Worm (Caenorhabditis elegans) whole organism, L1 larva: ENCODE data around the gene ugt-60.
"Not testable (repeated sequence)": the region's sequence is repeated elsewhere in the genome, so short reads cannot be mapped to it uniquely, and the experiment has no call there.

ENCODE experiments used
- C04F5.9 ChIP-seq: sonication (generic microtip); optimal IDR thresholded peaks from 2 replicates; lab custom pipeline; 2016; ENCODE audit warnings: missing genetic modification characterization, missing compliant biosample characterization
- C16A3.4 ChIP-seq: fragments of 150-350 bp; optimal IDR thresholded peaks from 2 replicates; lab custom pipeline; 2014; ENCODE audit warnings: missing biosample characterization, missing genetic modification characterization
- F16B12.6 ChIP-seq: fragments of 150-350 bp; optimal IDR thresholded peaks from 2 replicates; lab custom pipeline; 2014; ENCODE audit warnings: missing biosample characterization, missing genetic modification characterization
- aha-1 ChIP-seq: fragments of 150-350 bp; optimal IDR thresholded peaks from 2 replicates; lab custom pipeline; 2014; ENCODE audit warnings: missing biosample characterization, missing genetic modification characterization
- alr-1 ChIP-seq: fragments of 200-800 bp; sonication (Bioruptor generic); optimal IDR thresholded peaks from 2 replicates; lab custom pipeline; 2018; ENCODE audit warnings: borderline replicate concordance, mild to moderate bottlenecking, missing genetic modification characterization, missing compliant biosample characterization
- ama-1 ChIP-seq: fragments of 150-350 bp; optimal IDR thresholded peaks from 2 replicates; lab custom pipeline; 2014
- ceh-8 ChIP-seq: fragments of 200-800 bp; sonication (Bioruptor generic); optimal IDR thresholded peaks from 2 replicates; lab custom pipeline; 2018; ENCODE audit warnings: mild to moderate bottlenecking, missing genetic modification characterization, moderate library complexity, missing compliant biosample characterization
- ceh-82 ChIP-seq, 3 experiments: fragments of 150-350 bp in 1 of 3; sonication (generic microtip) in 2 of 3; optimal IDR thresholded peaks; 2 replicates each; lab custom pipeline; 2014 to 2017; ENCODE audit warnings: missing biosample characterization in 3 of 3, missing genetic modification characterization in 3 of 3
- dsc-1 ChIP-seq: sonication (generic microtip); optimal IDR thresholded peaks from 2 replicates; lab custom pipeline; 2016; ENCODE audit warnings: mild to moderate bottlenecking, missing genetic modification characterization, missing compliant biosample characterization
- efl-1 ChIP-seq, 4 experiments: fragments of 150-350 bp; optimal IDR thresholded peaks in 3 of 4; peaks in 1 of 4; 1 replicate in 1 of 4; 2 replicates in 3 of 4; lab custom pipeline; 2014; ENCODE audit warnings: missing biosample characterization in 2 of 4, missing genetic modification characterization in 2 of 4, missing genetic modification reagents in 2 of 4
- efl-3 ChIP-seq: fragments of 200-800 bp; sonication (Bioruptor generic); optimal IDR thresholded peaks from 2 replicates; lab custom pipeline; 2018; ENCODE audit warnings: mild to moderate bottlenecking, missing genetic modification characterization, missing compliant biosample characterization
- egl-13 ChIP-seq: sonication (generic microtip); optimal IDR thresholded peaks from 2 replicates; lab custom pipeline; 2016; ENCODE audit warnings: missing genotype, missing genetic modification reagents, missing genetic modification characterization, missing compliant biosample characterization
- elt-2 ChIP-seq: sonication (generic microtip); optimal IDR thresholded peaks from 2 replicates; lab custom pipeline; 2016; ENCODE audit warnings: missing genetic modification characterization, mild to moderate bottlenecking, inconsistent platforms, missing compliant biosample characterization, missing genetic modification reagents
- elt-3 ChIP-seq, 6 experiments: fragments of 150-350 bp in 1 of 6; sonication (generic microtip); optimal IDR thresholded peaks; 2 replicates each; lab custom pipeline; 2017 to 2018; ENCODE audit warnings: missing biosample characterization in 6 of 6, missing genetic modification characterization in 6 of 6, inconsistent platforms in 1 of 6
- fkh-10 ChIP-seq: sonication (generic microtip); optimal IDR thresholded peaks from 2 replicates; lab custom pipeline; 2017; ENCODE audit warnings: missing biosample characterization, missing genetic modification reagents, missing genetic modification characterization
- fkh-8 ChIP-seq: sonication (generic microtip); optimal IDR thresholded peaks from 2 replicates; lab custom pipeline; 2016; ENCODE audit warnings: mild to moderate bottlenecking, missing genetic modification characterization, missing compliant biosample characterization
- grh-1 ChIP-seq: fragments of 200-800 bp; sonication (Bioruptor generic); IDR thresholded peaks from 2 replicates; pipeline ENCODE4 v1.3.6; 2022; ENCODE audit warnings: missing genetic modification reagents, missing genetic modification characterization, missing compliant biosample characterization
- isw-1 ChIP-seq: fragments of 200-800 bp; sonication (Bioruptor generic); IDR thresholded peaks from 2 replicates; pipeline ENCODE4 v1.3.6; 2022; ENCODE audit warnings: missing genetic modification characterization, missing compliant biosample characterization
- jun-1 ChIP-seq: fragments of 150-350 bp; optimal IDR thresholded peaks from 2 replicates; lab custom pipeline; 2014; ENCODE audit warnings: missing biosample characterization, missing genetic modification reagents, missing genetic modification characterization
- lin-14 ChIP-seq: fragments of 200-800 bp; sonication (Bioruptor generic); optimal IDR thresholded peaks from 2 replicates; lab custom pipeline; 2018; ENCODE audit warnings: mild to moderate bottlenecking, missing genetic modification characterization, moderate library complexity, missing compliant biosample characterization
- lin-35 ChIP-seq, 2 experiments: fragments of 150-350 bp; optimal IDR thresholded peaks; 2 replicates each; lab custom pipeline; 2014; ENCODE audit warnings: missing biosample characterization in 2 of 2, missing genetic modification characterization in 2 of 2, missing genetic modification reagents in 2 of 2
- lin-39 ChIP-seq: fragments of 150-350 bp; optimal IDR thresholded peaks from 2 replicates; lab custom pipeline; 2014; ENCODE audit warnings: missing biosample characterization, missing genetic modification reagents, missing genetic modification characterization
- lir-3 ChIP-seq: sonication (generic microtip); optimal IDR thresholded peaks from 2 replicates; lab custom pipeline; 2016; ENCODE audit warnings: mild to moderate bottlenecking, missing genetic modification characterization, moderate library complexity, missing compliant biosample characterization; ENCODE audit not compliant: poor library complexity
- lsy-2 ChIP-seq, 2 experiments: fragments of 150-350 bp; optimal IDR thresholded peaks; 2 replicates each; lab custom pipeline; 2014; ENCODE audit warnings: missing biosample characterization in 2 of 2, missing genetic modification characterization in 2 of 2
- mab-9 ChIP-seq: fragments of 200-800 bp; sonication (Bioruptor generic); IDR thresholded peaks from 2 replicates; pipeline ENCODE4 v1.3.6; 2022; ENCODE audit warnings: missing genetic modification reagents, missing genetic modification characterization, missing compliant biosample characterization
- mdl-1 ChIP-seq, 2 experiments: fragments of 150-350 bp; optimal IDR thresholded peaks; 2 replicates each; lab custom pipeline; 2014 to 2017; ENCODE audit warnings: missing biosample characterization in 2 of 2, missing genetic modification characterization in 2 of 2, inconsistent platforms in 1 of 2
- mef-2 ChIP-seq: fragments of 150-350 bp; optimal IDR thresholded peaks from 2 replicates; lab custom pipeline; 2014; ENCODE audit warnings: missing biosample characterization, missing genetic modification characterization
- mep-1 ChIP-seq: fragments of 150-350 bp; optimal IDR thresholded peaks from 2 replicates; lab custom pipeline; 2014; ENCODE audit warnings: missing biosample characterization, missing genetic modification characterization
- nhr-11 ChIP-seq: fragments of 150-350 bp; optimal IDR thresholded peaks from 2 replicates; lab custom pipeline; 2014; ENCODE audit warnings: missing biosample characterization, missing genetic modification characterization
- nhr-12 ChIP-seq: sonication (generic microtip); optimal IDR thresholded peaks from 2 replicates; lab custom pipeline; 2017; ENCODE audit warnings: missing biosample characterization, missing genetic modification characterization
- nhr-20 ChIP-seq: sonication (generic microtip); optimal IDR thresholded peaks from 2 replicates; lab custom pipeline; 2016; ENCODE audit warnings: mild to moderate bottlenecking, missing genetic modification characterization, missing compliant biosample characterization
- nhr-47 ChIP-seq: sonication (generic microtip); optimal IDR thresholded peaks from 2 replicates; lab custom pipeline; 2016; ENCODE audit warnings: mild to moderate bottlenecking, missing genetic modification characterization, moderate library complexity, missing compliant biosample characterization
- nhr-71 ChIP-seq: sonication (generic microtip); optimal IDR thresholded peaks from 2 replicates; lab custom pipeline; 2016; ENCODE audit warnings: mild to moderate bottlenecking, missing genetic modification characterization, moderate library complexity, missing compliant biosample characterization
- nhr-85 ChIP-seq: sonication (generic microtip); peaks from one replicate; lab custom pipeline; 2016; ENCODE audit warnings: missing genetic modification characterization, inconsistent platforms, missing compliant biosample characterization
- nhr-90 ChIP-seq: sonication (generic microtip); optimal IDR thresholded peaks from 2 replicates; lab custom pipeline; 2016; ENCODE audit warnings: mild to moderate bottlenecking, missing genetic modification characterization, missing compliant biosample characterization; ENCODE audit not compliant: poor library complexity
- pax-3 ChIP-seq: fragments of 200-800 bp; sonication (Bioruptor generic); optimal IDR thresholded peaks from 2 replicates; lab custom pipeline; 2018; ENCODE audit warnings: mild to moderate bottlenecking, missing genetic modification characterization, moderate library complexity, missing compliant biosample characterization
- snpc-4 ChIP-seq: fragments of 150-350 bp; optimal IDR thresholded peaks from 2 replicates; lab custom pipeline; 2014; ENCODE audit warnings: missing biosample characterization, missing genetic modification characterization
- snu-23 ChIP-seq: sonication (generic microtip); optimal IDR thresholded peaks from 2 replicates; lab custom pipeline; 2016; ENCODE audit warnings: missing genetic modification characterization, missing compliant biosample characterization
- swsn-7 ChIP-seq: sonication (generic microtip); optimal IDR thresholded peaks from 2 replicates; lab custom pipeline; 2016; ENCODE audit warnings: missing genetic modification characterization, missing compliant biosample characterization
- tbx-2 ChIP-seq: sonication (generic microtip); optimal IDR thresholded peaks from 2 replicates; lab custom pipeline; 2016; ENCODE audit warnings: missing genetic modification characterization, missing compliant biosample characterization
- unc-86 ChIP-seq: sonication (generic microtip); optimal IDR thresholded peaks from 2 replicates; lab custom pipeline; 2016; ENCODE audit warnings: missing genetic modification characterization, missing compliant biosample characterization
- xbp-1 ChIP-seq: sonication (generic microtip); optimal IDR thresholded peaks from 2 replicates; lab custom pipeline; 2016; ENCODE audit warnings: missing genetic modification characterization, missing compliant biosample characterization
- zip-4 ChIP-seq: fragments of 200-800 bp; sonication (Bioruptor generic); optimal IDR thresholded peaks from 2 replicates; lab custom pipeline; 2018; ENCODE audit warnings: mild to moderate bottlenecking, missing genetic modification characterization, moderate library complexity, missing compliant biosample characterization
- ztf-11 ChIP-seq, 2 experiments: sonication (generic microtip); optimal IDR thresholded peaks; 2 replicates each; lab custom pipeline; 2016 to 2017; ENCODE audit warnings: missing genetic modification characterization in 2 of 2, missing biosample characterization in 1 of 2, missing compliant biosample characterization in 1 of 2
- ztf-4 ChIP-seq: fragments of 150-350 bp; optimal IDR thresholded peaks from 2 replicates; lab custom pipeline; 2014; ENCODE audit warnings: missing biosample characterization, missing genetic modification characterization

Gene ugt-60

ce11 chrIII:9681206-9681605, 2.4 kb upstream of the ugt-60 start, which contains the start of gene C07A9.13:
TSS of gene C07A9.13 (minus strand) at chrIII:9681306.
- not testable (repeated sequence) for TF ChIP-seq mab-9; nhr-12; lsy-2 (tag; optimal IDR thresholded peaks at IDR 0.05; lab: Kevin White, UChicago)
- TF ChIP-seq, all 84 proteins: peak for 0; not testable (repeated sequence) for 84

ce11 chrIII:9669546-9669945, 9.3 kb downstream of the ugt-60 start:
- TF ChIP-seq ceh-8 (no peak), aha-1 (no peak), alr-1 (tag; lab: Kevin White, UChicago) (no peak), lin-35 (GFP tag; optimal IDR thresholded peaks at IDR 0.05; lab: Kevin White, UChicago) (no peak), dsc-1 (tag; lab: Kevin White, UChicago) (peak; percentile 70), nhr-71 (tag; lab: Kevin White, UChicago) (peak; percentile 71), ama-1 (lab: Kevin White, UChicago) (no peak), fkh-8 (tag; lab: Kevin White, UChicago) (peak; percentile 59), efl-1 (optimal IDR thresholded peaks at IDR 0.05; lab: Kevin White, UChicago) (no peak), efl-1 (GFP tag; optimal IDR thresholded peaks at IDR 0.05 in 1 of 2; lab: Kevin White, UChicago) (no peak), nhr-47 (tag; lab: Kevin White, UChicago) (peak; percentile 44), lin-39 (tag; lab: Kevin White, UChicago) (no peak)

ce11 chrIII:9667591-9668265, 11.1 kb downstream of the ugt-60 start, which contains the start of gene C07A9.9:
TSS of gene C07A9.9 (minus strand) at chrIII:9667641.
- TF ChIP-seq F16B12.6 (peak; percentile 23), fkh-8 (tag; lab: Kevin White, UChicago) (peak; percentile 84), efl-1 (optimal IDR thresholded peaks at IDR 0.05; lab: Kevin White, UChicago) (peak; percentile 44 to 61), efl-1 (GFP tag; optimal IDR thresholded peaks at IDR 0.05 in 1 of 2; lab: Kevin White, UChicago) (peak; percentile 24 to 93), lin-35 (GFP tag; optimal IDR thresholded peaks at IDR 0.05; lab: Kevin White, UChicago) (peak; percentile 53 to 56), tbx-2 (peak; percentile 62), efl-3 (GFP tag; lab: Kevin White, UChicago) (peak; percentile 6), mep-1 (tag; lab: Kevin White, UChicago) (peak; percentile 31), fkh-10 (GFP tag; lab: Kevin White, UChicago) (peak; percentile 26), ztf-11 (tag; optimal IDR thresholded peaks at IDR 0.05; lab: Kevin White, UChicago) (peak in 1 of 2 experiments; percentile 50), nhr-47 (tag; lab: Kevin White, UChicago) (peak; percentile 73), pax-3 (tag; lab: Kevin White, UChicago) (no peak), elt-2 (tag; lab: Kevin White, UChicago) (peak; percentile 74), ceh-82 (tag; optimal IDR thresholded peaks at IDR 0.05; lab: Kevin White, UChicago) (peak; percentile 6 to 84 (median 31)), mef-2 (tag; lab: Kevin White, UChicago) (no peak), lin-14 (peak; percentile 96), grh-1 (GFP tag; lab: Robert Waterston, UW) (no peak), xbp-1 (tag; lab: Kevin White, UChicago) (peak; percentile 23), C16A3.4 (tag; lab: Kevin White, UChicago) (peak; percentile 42), snpc-4 (tag; lab: Kevin White, UChicago) (peak; percentile 64), isw-1 (GFP tag; lab: Robert Waterston, UW) (peak; percentile 44), lir-3 (tag; lab: Kevin White, UChicago) (peak; percentile 15), elt-3 (tag; optimal IDR thresholded peaks at IDR 0.05; lab: Kevin White, UChicago) (peak in 2 of 6 experiments; percentile 8 to 31), nhr-20 (tag; lab: Kevin White, UChicago) (peak; percentile 79), unc-86 (tag; lab: Kevin White, UChicago) (peak; percentile 75), alr-1 (tag; lab: Kevin White, UChicago) (no peak), nhr-11 (no peak), lsy-2 (tag; optimal IDR thresholded peaks at IDR 0.05; lab: Kevin White, UChicago) (peak; percentile 44 to 67), mdl-1 (tag; optimal IDR thresholded peaks at IDR 0.05; lab: Kevin White, UChicago) (peak; percentile 36 to 61), ztf-4 (peak; percentile 56), dsc-1 (tag; lab: Kevin White, UChicago) (peak; percentile 53), C04F5.9 (tag; lab: Kevin White, UChicago) (peak; percentile 45), nhr-90 (tag; lab: Kevin White, UChicago) (peak; percentile 51), egl-13 (peak; percentile 60), swsn-7 (tag; lab: Kevin White, UChicago) (peak; percentile 67), nhr-85 (tag; lab: Kevin White, UChicago) (peak; percentile 86), zip-4 (GFP tag; lab: Kevin White, UChicago) (no peak), snu-23 (GFP tag; lab: Kevin White, UChicago) (peak; percentile 65), jun-1 (tag; lab: Kevin White, UChicago) (peak; percentile 64)
